Fruit fly (Drosophila melanogaster) whole organism, adult: Measurements from ENCODE around the gene CG32269.

Experiments
- CG5204 ChIP-seq: fragments of 200-800 bp; sonication (Bioruptor generic); optimal IDR thresholded peaks from 2 replicates; lab custom pipeline; 2016; ENCODE audit warnings: missing biosample characterization, missing genetic modification characterization
- tj ChIP-seq: fragments of 200-800 bp; sonication (Bioruptor generic); optimal IDR thresholded peaks from 3 replicates; lab custom pipeline; 2017; ENCODE audit warnings: missing biosample characterization, mild to moderate bottlenecking, missing genetic modification characterization, moderate library complexity
- toe ChIP-seq: fragments of 200-800 bp; sonication (Bioruptor generic); optimal IDR thresholded peaks from 2 replicates; lab custom pipeline; 2016; ENCODE audit warnings: missing biosample characterization, missing genetic modification characterization

dm6 chr3L:3169107-3169506 lies 39.7 kb downstream of the CG32269 start, which contains the start of the genes CG32278 and CG32281:
- TF ChIP-seq CG5204 (no peak), tj (GFP tag; lab: Kevin White, UChicago) (no peak), toe (no peak)
